Worm (Caenorhabditis elegans) whole organism, midembryonic: ENCODE measurements around the gene W02A2.5.

Experiments used
- T22C8.4 ChIP-seq: fragments of 200-800 bp; sonication (Bioruptor generic); IDR thresholded peaks from 2 replicates; pipeline ENCODE4 v1.3.6; 2022; ENCODE audit warnings: missing genetic modification characterization, missing compliant biosample characterization
- cog-1 ChIP-seq: sonication (generic microtip); optimal IDR thresholded peaks from 2 replicates; lab custom pipeline; 2016; ENCODE audit warnings: missing genetic modification characterization, missing compliant biosample characterization
- flt-1 ChIP-seq: fragments of 200-800 bp; sonication (Bioruptor generic); IDR thresholded peaks from 2 replicates; pipeline ENCODE4 v1.3.6; 2022; ENCODE audit warnings: missing genetic modification characterization, missing compliant biosample characterization
- med-1 ChIP-seq: sonication (generic microtip); optimal IDR thresholded peaks from 2 replicates; lab custom pipeline; 2017; ENCODE audit warnings: missing genetic modification characterization, mild to moderate bottlenecking, missing compliant biosample characterization, antibody characterized with exemption, missing genetic modification reagents; ENCODE audit not compliant: insufficient read depth
- ztf-29 ChIP-seq: fragments of 200-800 bp; sonication (Bioruptor generic); IDR thresholded peaks from 2 replicates; pipeline ENCODE4 v1.3.6; 2022; ENCODE audit warnings: missing genetic modification reagents, missing genetic modification characterization, missing compliant biosample characterization

- no peak for TF ChIP-seq med-1 (GFP tag; lab: Kevin White, UChicago)
- no peak for TF ChIP-seq ztf-29
- no peak for TF ChIP-seq T22C8.4 (GFP tag; lab: Robert Waterston, UW)
- no peak for TF ChIP-seq flt-1 (GFP tag; lab: Robert Waterston, UW)
- TF ChIP-seq cog-1 (tag; lab: Kevin White, UChicago) = no peak
Measured at ce11 chrIV:13358488-13358887, 15.8 kb downstream of the W02A2.5 start, which contains the start of gene W02A2.8.
